Worm (Caenorhabditis elegans) whole organism, early embryonic: ENCODE data around the gene fipr-14.

ENCODE experiments used
- ama-1 ChIP-seq: fragments of 150-350 bp; optimal IDR thresholded peaks from 2 replicates; lab custom pipeline; 2014
- flt-1 ChIP-seq: fragments of 200-800 bp; sonication (Bioruptor generic); IDR thresholded peaks from 2 replicates; pipeline ENCODE4 v1.3.6; 2022; ENCODE audit warnings: missing genetic modification characterization, missing compliant biosample characterization
- hmg-4 ChIP-seq: fragments of 200-800 bp; sonication (Bioruptor generic); optimal IDR thresholded peaks from 2 replicates; lab custom pipeline; 2018; ENCODE audit warnings: mild to moderate bottlenecking, missing genetic modification characterization, missing compliant biosample characterization

DNA sequence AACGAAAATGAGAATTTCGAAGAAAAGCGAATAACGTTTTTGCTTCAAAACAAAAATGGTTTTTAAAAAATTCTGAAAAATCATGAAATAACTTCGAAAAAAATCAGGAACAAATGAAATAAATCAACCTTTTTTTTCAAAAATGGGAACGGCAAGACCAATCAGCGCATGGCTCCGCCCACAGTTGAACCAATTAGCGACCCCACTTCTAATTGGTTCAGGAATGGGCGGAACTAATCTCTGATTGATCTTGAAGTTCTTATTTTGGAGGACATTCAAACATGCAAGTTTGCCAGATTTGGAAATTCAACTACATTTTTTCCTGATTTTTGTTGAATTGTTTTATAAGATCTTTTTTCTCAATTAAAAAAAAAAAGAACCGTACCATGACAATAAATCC, 21.0 kb upstream of the fipr-14 start:
- TF ChIP-seq hmg-4 (GFP tag; lab: Kevin White, UChicago) (no peak), ama-1 (no peak), flt-1 (no peak)
